Fruit fly (Drosophila melanogaster) whole organism, embryonic: ENCODE measurements around the gene CG32625.

Experiments
- CG10267 ChIP-seq: fragments of 200-800 bp; sonication (Bioruptor generic); optimal IDR thresholded peaks from 2 replicates; lab custom pipeline; 2018; ENCODE audit warnings: missing biosample characterization, mild to moderate bottlenecking, missing genetic modification characterization, moderate library complexity
- CG11085 ChIP-seq: fragments of 200-800 bp; sonication (Bioruptor generic); IDR thresholded peaks from 2 replicates; pipeline ENCODE4 v1.3.6; 2022; ENCODE audit warnings: missing biosample characterization, missing genetic modification characterization
- CG11093 ChIP-seq: fragments of 200-800 bp; sonication (Bioruptor generic); IDR thresholded peaks from 3 replicates; pipeline ENCODE4 v1.3.6; 2022; ENCODE audit warnings: missing biosample characterization, missing genetic modification characterization
- CG11504 ChIP-seq: fragments of 200-800 bp; sonication (Bioruptor generic); optimal IDR thresholded peaks from 3 replicates; lab custom pipeline; 2019; ENCODE audit warnings: missing biosample characterization, mild to moderate bottlenecking, missing genetic modification characterization, moderate library complexity
- CG11695 ChIP-seq: fragments of 200-800 bp; sonication (Bioruptor generic); IDR thresholded peaks from 3 replicates; pipeline ENCODE4 v1.3.6; 2022; ENCODE audit warnings: missing biosample characterization, missing genetic modification characterization
- CG11723 ChIP-seq: fragments of 200-800 bp; sonication (Bioruptor generic); optimal IDR thresholded peaks from 2 replicates; lab custom pipeline; 2017; ENCODE audit warnings: missing biosample characterization, mild to moderate bottlenecking, missing genetic modification characterization
- CG12104 ChIP-seq: fragments of 200-800 bp; sonication (Bioruptor generic); optimal IDR thresholded peaks from 3 replicates; lab custom pipeline; 2016; ENCODE audit warnings: missing biosample characterization, missing genetic modification characterization
- CG13624 ChIP-seq: fragments of 200-800 bp; sonication (Bioruptor generic); optimal IDR thresholded peaks from 2 replicates; lab custom pipeline; 2016; ENCODE audit warnings: missing biosample characterization, missing genetic modification characterization
- CG13894 ChIP-seq: fragments of 200-800 bp; sonication (Bioruptor generic); optimal IDR thresholded peaks from 3 replicates; lab custom pipeline; 2018; ENCODE audit warnings: missing biosample characterization, mild to moderate bottlenecking, missing genetic modification characterization, moderate library complexity
- CG14014 ChIP-seq: fragments of 200-800 bp; sonication (Bioruptor generic); IDR thresholded peaks from 2 replicates; pipeline ENCODE4 v1.3.6; 2022; ENCODE audit warnings: missing biosample characterization, missing genetic modification characterization
- CG14667 ChIP-seq: fragments of 200-800 bp; sonication (Bioruptor generic); IDR thresholded peaks from 2 replicates; pipeline ENCODE4 v1.3.6; 2022; ENCODE audit warnings: missing biosample characterization, missing genetic modification characterization
- CG15514 ChIP-seq: fragments of 200-800 bp; sonication (Bioruptor generic); optimal IDR thresholded peaks from 3 replicates; lab custom pipeline; 2017; ENCODE audit warnings: missing biosample characterization, missing genetic modification characterization, mild to moderate bottlenecking, moderate library complexity, missing genetic modification reagents
- CG1647 ChIP-seq: fragments of 200-800 bp; sonication (Bioruptor generic); optimal IDR thresholded peaks from 3 replicates; lab custom pipeline; 2016; ENCODE audit warnings: missing biosample characterization, missing genetic modification characterization
- CG17361 ChIP-seq: fragments of 200-800 bp; sonication (Bioruptor generic); IDR thresholded peaks from 3 replicates; pipeline ENCODE4 v1.3.6; 2022; ENCODE audit warnings: missing biosample characterization, missing genetic modification characterization
- CG2875 ChIP-seq: fragments of 200-800 bp; sonication (Bioruptor generic); optimal IDR thresholded peaks from 2 replicates; lab custom pipeline; 2017; ENCODE audit warnings: missing biosample characterization, mild to moderate bottlenecking, missing genetic modification characterization, missing genetic modification reagents
- CG6272 ChIP-seq: fragments of 200-800 bp; sonication (Bioruptor generic); IDR thresholded peaks from 2 replicates; pipeline ENCODE4 v1.3.6; 2022; ENCODE audit warnings: missing biosample characterization, missing genetic modification characterization
- CG9609 ChIP-seq: fragments of 200-800 bp; sonication (Bioruptor generic); optimal IDR thresholded peaks from 3 replicates; lab custom pipeline; 2016; ENCODE audit warnings: missing biosample characterization, missing genetic modification characterization
- CHES-1-like ChIP-seq: fragments of 200-800 bp; sonication (Bioruptor generic); optimal IDR thresholded peaks from 2 replicates; lab custom pipeline; 2016; ENCODE audit warnings: missing biosample characterization, missing genetic modification characterization
- Chrac-16 ChIP-seq: fragments of 200-800 bp; sonication (Bioruptor generic); optimal IDR thresholded peaks from 3 replicates; lab custom pipeline; 2016; ENCODE audit warnings: missing biosample characterization, missing genetic modification characterization
- CrebB ChIP-seq: fragments of 200-800 bp; sonication (Bioruptor generic); optimal IDR thresholded peaks from 3 replicates; lab custom pipeline; 2018; ENCODE audit warnings: missing biosample characterization, mild to moderate bottlenecking, missing genetic modification characterization
- Dek ChIP-seq: fragments of 200-800 bp; sonication (Bioruptor generic); optimal IDR thresholded peaks from 3 replicates; lab custom pipeline; 2019; ENCODE audit warnings: missing biosample characterization, mild to moderate bottlenecking, missing genetic modification characterization, moderate library complexity
- ERR ChIP-seq: fragments of 200-800 bp; sonication (Bioruptor generic); optimal IDR thresholded peaks from 2 replicates; lab custom pipeline; 2016; ENCODE audit warnings: missing biosample characterization, missing genetic modification characterization
- Elba2 ChIP-seq: fragments of 200-800 bp; sonication (Bioruptor generic); optimal IDR thresholded peaks from 3 replicates; lab custom pipeline; 2016; ENCODE audit warnings: missing biosample characterization, missing genetic modification characterization
- Gug ChIP-seq: fragments of 200-800 bp; sonication (Bioruptor generic); IDR thresholded peaks from 4 replicates; pipeline ENCODE4 v1.3.6; 2022; ENCODE audit warnings: missing biosample characterization, missing genetic modification characterization
- H15 ChIP-seq: fragments of 200-800 bp; sonication (Bioruptor generic); IDR thresholded peaks from 3 replicates; pipeline ENCODE4 v1.3.6; 2022; ENCODE audit warnings: missing biosample characterization, missing genetic modification characterization
- Hmx ChIP-seq: fragments of 200-800 bp; sonication (Bioruptor generic); optimal IDR thresholded peaks from 2 replicates; lab custom pipeline; 2016; ENCODE audit warnings: missing biosample characterization, missing genetic modification characterization
- Hr78 ChIP-seq, 2 experiments: fragments of 200-800 bp in 1 of 2; fragments of >200 bp in 1 of 2; sonication (Bioruptor generic) in 1 of 2; optimal IDR thresholded peaks; 2 replicates each; lab custom pipeline; 2017 to 2019; ENCODE audit warnings: missing biosample characterization in 2 of 2, missing genetic modification characterization in 2 of 2, mild to moderate bottlenecking in 1 of 2, moderate library complexity in 1 of 2
- Lhr ChIP-seq: fragments of 200-800 bp; sonication (Bioruptor generic); optimal IDR thresholded peaks from 3 replicates; lab custom pipeline; 2017; ENCODE audit warnings: mild to moderate bottlenecking, missing biosample characterization, missing genetic modification reagents, missing genetic modification characterization
- Lim3 ChIP-seq: fragments of 200-800 bp; sonication (Bioruptor generic); IDR thresholded peaks from 2 replicates; pipeline ENCODE4 v1.3.6; 2022; ENCODE audit warnings: missing biosample characterization, missing genetic modification characterization
- Nf-YA ChIP-seq: fragments of 200-800 bp; sonication (Bioruptor generic); IDR thresholded peaks from 2 replicates; pipeline ENCODE4 v1.3.6; 2022; ENCODE audit warnings: missing biosample characterization, missing genetic modification characterization
- PHDP ChIP-seq: fragments of 200-800 bp; sonication (Bioruptor generic); optimal IDR thresholded peaks from 3 replicates; lab custom pipeline; 2018; ENCODE audit warnings: missing biosample characterization, mild to moderate bottlenecking, missing genetic modification characterization, moderate library complexity
- Ptx1 ChIP-seq: fragments of 200-800 bp; sonication (Bioruptor generic); IDR thresholded peaks from 2 replicates; pipeline ENCODE4 v1.3.6; 2022; ENCODE audit warnings: missing biosample characterization, missing genetic modification characterization
- Sry-β ChIP-seq: fragments of 200-800 bp; sonication (Bioruptor generic); optimal IDR thresholded peaks from 2 replicates; lab custom pipeline; 2018; ENCODE audit warnings: missing biosample characterization, mild to moderate bottlenecking, missing genetic modification characterization, moderate library complexity
- btn ChIP-seq: fragments of 200-800 bp; sonication (Bioruptor generic); optimal IDR thresholded peaks from 2 replicates; lab custom pipeline; 2016; ENCODE audit warnings: missing biosample characterization, missing genetic modification characterization
- corto ChIP-seq: fragments of 200-800 bp; sonication (Bioruptor generic); optimal IDR thresholded peaks from 2 replicates; lab custom pipeline; 2016; ENCODE audit warnings: missing biosample characterization, mild to moderate bottlenecking, missing genetic modification characterization, moderate library complexity
- dmrt11E ChIP-seq: fragments of 200-800 bp; sonication (Bioruptor generic); optimal IDR thresholded peaks from 3 replicates; lab custom pipeline; 2018; ENCODE audit warnings: missing biosample characterization, mild to moderate bottlenecking, missing genetic modification characterization, moderate library complexity
- grau ChIP-seq: fragments of 200-800 bp; optimal IDR thresholded peaks from 3 replicates; lab custom pipeline; 2019; ENCODE audit warnings: missing biosample characterization, mild to moderate bottlenecking, missing genetic modification characterization, moderate library complexity
- lilli ChIP-seq: fragments of 200-800 bp; sonication (Bioruptor generic); optimal IDR thresholded peaks from 3 replicates; lab custom pipeline; 2016; ENCODE audit warnings: missing biosample characterization, missing genetic modification characterization
- peb ChIP-seq: fragments of 200-800 bp; sonication (Bioruptor generic); IDR thresholded peaks from 2 replicates; pipeline ENCODE4 v1.3.6; 2022; ENCODE audit warnings: missing biosample characterization, missing genetic modification characterization
- pho ChIP-seq: fragments of 200-800 bp; sonication (Bioruptor generic); optimal IDR thresholded peaks from 2 replicates; lab custom pipeline; 2016; ENCODE audit warnings: missing biosample characterization, missing genetic modification characterization
- phol ChIP-seq: fragments of 200-800 bp; sonication (Bioruptor generic); optimal IDR thresholded peaks from 3 replicates; lab custom pipeline; 2018; ENCODE audit warnings: missing biosample characterization, mild to moderate bottlenecking, missing genetic modification characterization, moderate library complexity
- sd ChIP-seq: fragments of 200-800 bp; sonication (Bioruptor generic); optimal IDR thresholded peaks from 3 replicates; lab custom pipeline; 2018; ENCODE audit warnings: missing biosample characterization, mild to moderate bottlenecking, missing genetic modification characterization, moderate library complexity
- shn ChIP-seq: fragments of 200-800 bp; sonication (Bioruptor generic); optimal IDR thresholded peaks from 3 replicates; lab custom pipeline; 2016; ENCODE audit warnings: missing biosample characterization, missing genetic modification characterization
- sug ChIP-seq: fragments of 200-800 bp; optimal IDR thresholded peaks from 2 replicates; lab custom pipeline; 2019; ENCODE audit warnings: missing biosample characterization, mild to moderate bottlenecking, missing genetic modification characterization, moderate library complexity
- tgo ChIP-seq: fragments of 200-800 bp; sonication (Bioruptor generic); IDR thresholded peaks from 3 replicates; pipeline ENCODE4 v1.3.6; 2022; ENCODE audit warnings: missing biosample characterization, missing genetic modification characterization
- toy ChIP-seq: fragments of 200-800 bp; sonication (Bioruptor generic); IDR thresholded peaks from 2 replicates; pipeline ENCODE4 v1.3.6; 2022; ENCODE audit warnings: missing biosample characterization, missing genetic modification characterization
- unc-4 ChIP-seq: fragments of 200-800 bp; sonication (Bioruptor generic); IDR thresholded peaks from 2 replicates; pipeline ENCODE4 v1.3.6; 2022; ENCODE audit warnings: missing biosample characterization, missing genetic modification characterization; ENCODE audit not compliant: partially characterized antibody
- vnd ChIP-seq: fragments of 200-800 bp; sonication (Bioruptor generic); IDR thresholded peaks from 3 replicates; pipeline ENCODE4 v1.3.6; 2022; ENCODE audit warnings: missing biosample characterization, missing genetic modification characterization; ENCODE audit not compliant: partially characterized antibody
- zf30C ChIP-seq: fragments of 200-800 bp; sonication (Bioruptor generic); optimal IDR thresholded peaks from 3 replicates; lab custom pipeline; 2018; ENCODE audit warnings: missing biosample characterization, mild to moderate bottlenecking, missing genetic modification characterization
- zfh2 ChIP-seq: fragments of 200-800 bp; sonication (Bioruptor generic); optimal IDR thresholded peaks from 2 replicates; lab custom pipeline; 2016; ENCODE audit warnings: missing biosample characterization, missing genetic modification characterization

CG32625 gene

DNA sequence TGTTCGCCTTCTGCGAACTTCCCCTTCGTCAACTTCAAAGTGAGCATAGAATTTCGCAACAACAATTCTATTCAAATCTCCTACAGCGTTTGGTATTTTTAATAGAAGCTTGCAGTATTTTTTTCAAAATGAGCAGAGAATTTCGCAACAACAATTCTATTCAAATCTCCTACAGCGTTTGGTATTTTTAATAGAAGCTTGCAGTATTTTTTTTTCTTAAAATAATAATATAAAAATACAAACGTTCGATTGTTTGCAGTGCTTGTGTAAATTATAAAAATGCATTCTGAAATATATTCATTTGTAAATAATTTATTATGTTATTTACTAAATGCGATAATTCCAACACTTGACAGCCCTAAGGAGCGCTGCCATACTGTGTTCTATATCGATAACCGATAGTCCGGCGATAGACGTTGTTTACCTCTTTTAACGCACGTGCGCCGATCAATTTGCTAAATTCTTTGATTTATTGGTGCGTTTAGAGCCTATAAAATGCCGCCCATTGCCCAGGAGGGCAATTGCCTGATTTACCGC lies at the start of gene CG32625, which contains the start of gene Rtc1:
CG32625 (minus strand) TSS at position 51 of the 537 bp plus-strand sequence.
Rtc1 (plus strand) TSS at position 404 of the 537 bp plus-strand sequence.
- TF ChIP-seq CrebB (tag; lab: Kevin White, UChicago) = peak; percentile 16
- TF ChIP-seq grau (tag; lab: Kevin White, UChicago) = peak; percentile 61
- TF ChIP-seq CG14014 (GFP tag; lab: Robert Waterston, UW) = peak; percentile 36; the same call in 1 of the 2 replicates
- TF ChIP-seq phol (tag; lab: Kevin White, UChicago) = peak; percentile 62
- peak; percentile 25 for TF ChIP-seq Dek (tag; lab: Kevin White, UChicago)
- TF ChIP-seq corto (GFP tag; lab: Kevin White, UChicago) = no peak
- TF ChIP-seq CG2875 (GFP tag; lab: Kevin White, UChicago) = no peak
- TF ChIP-seq btn (GFP tag; lab: Kevin White, UChicago) = no peak
- TF ChIP-seq toy (GFP tag; lab: Robert Waterston, UW) = no peak
- TF ChIP-seq H15 = peak; percentile 44; the same call in 1 of the 3 replicates
- TF ChIP-seq CG17361 = peak; percentile 64
- TF ChIP-seq Lhr (GFP tag; lab: Kevin White, UChicago) = peak; percentile 51
- peak; percentile 59 for TF ChIP-seq sug (tag; lab: Kevin White, UChicago)
- no peak for TF ChIP-seq CG1647 (GFP tag; lab: Kevin White, UChicago)
- no peak for TF ChIP-seq Nf-YA
- TF ChIP-seq CG11093 = no peak
- TF ChIP-seq zf30C = no peak
- no peak for TF ChIP-seq CG9609 (GFP tag; lab: Kevin White, UChicago)
- TF ChIP-seq Gug (GFP tag; lab: Robert Waterston, UW) = no peak
- peak; percentile 68 for TF ChIP-seq sd (tag; lab: Kevin White, UChicago)
- TF ChIP-seq CG6272 (GFP tag; lab: Robert Waterston, UW) = no peak
- peak; percentile 66 for TF ChIP-seq CG10267 (tag; lab: Kevin White, UChicago)
- 0 out of 3 replicates have a peak, but pooled peaks have one; percentile 12 for TF ChIP-seq vnd (GFP tag; lab: Robert Waterston, UW)
- TF ChIP-seq pho (GFP tag; lab: Kevin White, UChicago) = no peak
- 0 out of 2 replicates have a peak, but pooled peaks have one; percentile 13 for TF ChIP-seq CG14667 (GFP tag; lab: Robert Waterston, UW)
- TF ChIP-seq CG13624 (GFP tag; lab: Kevin White, UChicago) = peak; percentile 27
- TF ChIP-seq Sry-β (GFP tag; lab: Kevin White, UChicago) = no peak
- no peak for TF ChIP-seq CG11085
- TF ChIP-seq peb (GFP tag; lab: Robert Waterston, UW) = no peak
- TF ChIP-seq unc-4 = peak; percentile 67
- peak; percentile 37; the same call in 1 of the 3 replicates for TF ChIP-seq tgo (GFP tag; lab: Robert Waterston, UW)
- TF ChIP-seq CG11723 (GFP tag; lab: Kevin White, UChicago) = no peak
- no peak for TF ChIP-seq CHES-1-like
- peak; percentile 60 for TF ChIP-seq PHDP
- peak; percentile 42 for TF ChIP-seq Ptx1 (GFP tag; lab: Robert Waterston, UW)
- TF ChIP-seq ERR = no peak
- peak; percentile 35 for TF ChIP-seq dmrt11E
- no peak for TF ChIP-seq shn
- TF ChIP-seq CG12104 (GFP tag; lab: Kevin White, UChicago) = no peak
- TF ChIP-seq CG11695 (GFP tag; lab: Robert Waterston, UW) = no peak
- TF ChIP-seq CG11504 (tag; lab: Kevin White, UChicago) = peak; percentile 60
- no peak for TF ChIP-seq Elba2
- no peak for TF ChIP-seq Lim3 (GFP tag; lab: Robert Waterston, UW)
- TF ChIP-seq lilli (GFP tag; lab: Kevin White, UChicago) = peak; percentile 44
- TF ChIP-seq Chrac-16 (GFP tag; lab: Kevin White, UChicago) = peak; percentile 37
- no peak for TF ChIP-seq zfh2 (GFP tag; lab: Kevin White, UChicago)
- TF ChIP-seq Hmx (GFP tag; lab: Kevin White, UChicago) = no peak
- TF ChIP-seq CG13894 (tag; lab: Kevin White, UChicago) = peak; percentile 54
- no peak for TF ChIP-seq Hr78 (GFP tag; optimal IDR thresholded peaks at IDR 0.05; lab: Kevin White, UChicago)
- peak; percentile 42 for TF ChIP-seq CG15514 (GFP tag; lab: Kevin White, UChicago)
